Worm (Caenorhabditis elegans) whole organism, L1 larva: ENCODE data around the gene irld-24.

Experiments
- F16B12.6 ChIP-seq: fragments of 150-350 bp; optimal IDR thresholded peaks from 2 replicates; lab custom pipeline; 2014; ENCODE audit warnings: missing biosample characterization, missing genetic modification characterization
- Y116A8C.19 ChIP-seq: sonication (generic microtip); optimal IDR thresholded peaks from 2 replicates; lab custom pipeline; 2016; ENCODE audit warnings: missing compliant biosample characterization, missing genetic modification characterization, borderline replicate concordance
- aly-2 ChIP-seq: fragments of 150-350 bp; optimal IDR thresholded peaks from 2 replicates; lab custom pipeline; 2014; ENCODE audit warnings: missing biosample characterization, missing genetic modification characterization
- blmp-1 ChIP-seq: fragments of 150-350 bp; optimal IDR thresholded peaks from 2 replicates; lab custom pipeline; 2014; ENCODE audit warnings: missing biosample characterization, missing genetic modification characterization
- ceh-88 ChIP-seq: fragments of 200-800 bp; sonication (Bioruptor generic); IDR thresholded peaks from 2 replicates; pipeline ENCODE4 v1.3.6; 2022; ENCODE audit warnings: missing genetic modification characterization, missing compliant biosample characterization
- dsc-1 ChIP-seq: sonication (generic microtip); optimal IDR thresholded peaks from 2 replicates; lab custom pipeline; 2016; ENCODE audit warnings: mild to moderate bottlenecking, missing genetic modification characterization, missing compliant biosample characterization
- efl-1 ChIP-seq, 4 experiments: fragments of 150-350 bp; optimal IDR thresholded peaks in 3 of 4; peaks in 1 of 4; 1 replicate in 1 of 4; 2 replicates in 3 of 4; lab custom pipeline; 2014; ENCODE audit warnings: missing biosample characterization in 2 of 4, missing genetic modification characterization in 2 of 4, missing genetic modification reagents in 2 of 4
- efl-3 ChIP-seq: fragments of 200-800 bp; sonication (Bioruptor generic); optimal IDR thresholded peaks from 2 replicates; lab custom pipeline; 2018; ENCODE audit warnings: mild to moderate bottlenecking, missing genetic modification characterization, missing compliant biosample characterization
- egl-13 ChIP-seq: sonication (generic microtip); optimal IDR thresholded peaks from 2 replicates; lab custom pipeline; 2016; ENCODE audit warnings: missing genotype, missing genetic modification reagents, missing genetic modification characterization, missing compliant biosample characterization
- egl-27 ChIP-seq, 2 experiments: fragments of 150-350 bp in 1 of 2; sonication (generic microtip); optimal IDR thresholded peaks; 3 replicates each; lab custom pipeline; 2017 to 2018; ENCODE audit warnings: missing biosample characterization in 2 of 2, missing genetic modification characterization in 2 of 2, missing genetic modification reagents in 2 of 2
- elt-2 ChIP-seq: sonication (generic microtip); optimal IDR thresholded peaks from 2 replicates; lab custom pipeline; 2016; ENCODE audit warnings: missing genetic modification characterization, mild to moderate bottlenecking, inconsistent platforms, missing compliant biosample characterization, missing genetic modification reagents
- elt-3 ChIP-seq, 6 experiments: fragments of 150-350 bp in 1 of 6; sonication (generic microtip); optimal IDR thresholded peaks; 2 replicates each; lab custom pipeline; 2017 to 2018; ENCODE audit warnings: missing biosample characterization in 6 of 6, missing genetic modification characterization in 6 of 6, inconsistent platforms in 1 of 6
- ets-5 ChIP-seq: fragments of 200-800 bp; sonication (Bioruptor generic); IDR thresholded peaks from 2 replicates; pipeline ENCODE4 v1.3.6; 2022; ENCODE audit warnings: missing genetic modification characterization, missing compliant biosample characterization
- fkh-4 ChIP-seq: sonication (generic microtip); optimal IDR thresholded peaks from 2 replicates; lab custom pipeline; 2016; ENCODE audit warnings: missing compliant biosample characterization, missing genetic modification characterization, borderline replicate concordance
- grh-1 ChIP-seq: fragments of 200-800 bp; sonication (Bioruptor generic); IDR thresholded peaks from 2 replicates; pipeline ENCODE4 v1.3.6; 2022; ENCODE audit warnings: missing genetic modification reagents, missing genetic modification characterization, missing compliant biosample characterization
- lin-13 ChIP-seq: fragments of 150-350 bp; optimal IDR thresholded peaks from 2 replicates; lab custom pipeline; 2014; ENCODE audit warnings: missing biosample characterization, missing genetic modification reagents, missing genetic modification characterization
- lin-14 ChIP-seq: fragments of 200-800 bp; sonication (Bioruptor generic); optimal IDR thresholded peaks from 2 replicates; lab custom pipeline; 2018; ENCODE audit warnings: mild to moderate bottlenecking, missing genetic modification characterization, moderate library complexity, missing compliant biosample characterization
- lin-35 ChIP-seq, 2 experiments: fragments of 150-350 bp; optimal IDR thresholded peaks; 2 replicates each; lab custom pipeline; 2014; ENCODE audit warnings: missing biosample characterization in 2 of 2, missing genetic modification characterization in 2 of 2, missing genetic modification reagents in 2 of 2
- lir-3 ChIP-seq: sonication (generic microtip); optimal IDR thresholded peaks from 2 replicates; lab custom pipeline; 2016; ENCODE audit warnings: mild to moderate bottlenecking, missing genetic modification characterization, moderate library complexity, missing compliant biosample characterization; ENCODE audit not compliant: poor library complexity
- lsy-2 ChIP-seq, 2 experiments: fragments of 150-350 bp; optimal IDR thresholded peaks; 2 replicates each; lab custom pipeline; 2014; ENCODE audit warnings: missing biosample characterization in 2 of 2, missing genetic modification characterization in 2 of 2
- mep-1 ChIP-seq: fragments of 150-350 bp; optimal IDR thresholded peaks from 2 replicates; lab custom pipeline; 2014; ENCODE audit warnings: missing biosample characterization, missing genetic modification characterization
- nhr-11 ChIP-seq: fragments of 150-350 bp; optimal IDR thresholded peaks from 2 replicates; lab custom pipeline; 2014; ENCODE audit warnings: missing biosample characterization, missing genetic modification characterization
- nhr-12 ChIP-seq: sonication (generic microtip); optimal IDR thresholded peaks from 2 replicates; lab custom pipeline; 2017; ENCODE audit warnings: missing biosample characterization, missing genetic modification characterization
- nhr-20 ChIP-seq: sonication (generic microtip); optimal IDR thresholded peaks from 2 replicates; lab custom pipeline; 2016; ENCODE audit warnings: mild to moderate bottlenecking, missing genetic modification characterization, missing compliant biosample characterization
- nhr-237 ChIP-seq: fragments of 150-350 bp; optimal IDR thresholded peaks from 2 replicates; lab custom pipeline; 2014; ENCODE audit warnings: missing biosample characterization, missing genetic modification characterization
- nhr-47 ChIP-seq: sonication (generic microtip); optimal IDR thresholded peaks from 2 replicates; lab custom pipeline; 2016; ENCODE audit warnings: mild to moderate bottlenecking, missing genetic modification characterization, moderate library complexity, missing compliant biosample characterization
- nhr-71 ChIP-seq: sonication (generic microtip); optimal IDR thresholded peaks from 2 replicates; lab custom pipeline; 2016; ENCODE audit warnings: mild to moderate bottlenecking, missing genetic modification characterization, moderate library complexity, missing compliant biosample characterization
- nhr-85 ChIP-seq: sonication (generic microtip); peaks from one replicate; lab custom pipeline; 2016; ENCODE audit warnings: missing genetic modification characterization, inconsistent platforms, missing compliant biosample characterization
- snu-23 ChIP-seq: sonication (generic microtip); optimal IDR thresholded peaks from 2 replicates; lab custom pipeline; 2016; ENCODE audit warnings: missing genetic modification characterization, missing compliant biosample characterization
- sox-4 ChIP-seq: sonication (generic microtip); optimal IDR thresholded peaks from 2 replicates; lab custom pipeline; 2016; ENCODE audit warnings: missing genetic modification characterization, missing compliant biosample characterization
- sptf-1 ChIP-seq: fragments of 150-350 bp; optimal IDR thresholded peaks from 2 replicates; lab custom pipeline; 2014; ENCODE audit warnings: missing biosample characterization, missing genetic modification characterization
- sup-37 ChIP-seq: fragments of 200-800 bp; sonication (Bioruptor generic); optimal IDR thresholded peaks from 2 replicates; lab custom pipeline; 2018; ENCODE audit warnings: mild to moderate bottlenecking, missing genetic modification characterization, missing compliant biosample characterization
- tbx-2 ChIP-seq: sonication (generic microtip); optimal IDR thresholded peaks from 2 replicates; lab custom pipeline; 2016; ENCODE audit warnings: missing genetic modification characterization, missing compliant biosample characterization
- tlp-1 ChIP-seq: fragments of 150-350 bp; optimal IDR thresholded peaks from 2 replicates; lab custom pipeline; 2014; ENCODE audit warnings: missing biosample characterization, missing genetic modification characterization
- unc-62 ChIP-seq: fragments of 150-350 bp; optimal IDR thresholded peaks from 2 replicates; lab custom pipeline; 2014; ENCODE audit warnings: missing biosample characterization, missing genetic modification reagents, missing genetic modification characterization
- unc-86 ChIP-seq: sonication (generic microtip); optimal IDR thresholded peaks from 2 replicates; lab custom pipeline; 2016; ENCODE audit warnings: missing genetic modification characterization, missing compliant biosample characterization
- unc-98 ChIP-seq: fragments of 200-800 bp; sonication (Bioruptor generic); IDR thresholded peaks from 2 replicates; pipeline ENCODE4 v1.3.6; 2022; ENCODE audit warnings: missing genetic modification characterization, missing compliant biosample characterization
- xbp-1 ChIP-seq: sonication (generic microtip); optimal IDR thresholded peaks from 2 replicates; lab custom pipeline; 2016; ENCODE audit warnings: missing genetic modification characterization, missing compliant biosample characterization
- zag-1 ChIP-seq: fragments of 150-350 bp; optimal IDR thresholded peaks from 2 replicates; lab custom pipeline; 2014; ENCODE audit warnings: missing biosample characterization, missing genetic modification characterization
- zip-4 ChIP-seq: fragments of 200-800 bp; sonication (Bioruptor generic); optimal IDR thresholded peaks from 2 replicates; lab custom pipeline; 2018; ENCODE audit warnings: mild to moderate bottlenecking, missing genetic modification characterization, moderate library complexity, missing compliant biosample characterization

irld-24 gene

DNA sequence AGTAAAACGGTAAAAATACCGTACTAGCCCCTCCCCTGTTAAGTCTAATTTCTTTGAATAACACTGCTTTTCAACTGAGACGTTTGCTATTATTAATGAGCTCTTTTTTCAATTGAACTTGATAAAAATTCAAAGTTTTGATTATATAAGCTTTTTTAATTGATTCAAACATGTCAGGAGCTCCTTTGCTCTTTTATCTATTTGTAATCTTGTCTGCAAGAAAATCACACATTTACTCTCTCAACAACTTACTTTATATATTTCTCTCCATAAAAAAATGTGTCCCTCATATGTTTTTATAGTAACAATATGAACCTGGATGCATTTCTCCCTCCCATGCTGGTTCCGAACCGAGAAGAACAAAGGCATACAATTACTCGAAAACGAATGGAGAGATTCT lies 33.9 kb downstream of the irld-24 start, which contains the start of gene C04C11.1:
C04C11.1 (plus strand) TSS at position 301 of the 400 bp plus-strand sequence.
- TF ChIP-seq elt-3 (tag; optimal IDR thresholded peaks at IDR 0.05; lab: Kevin White, UChicago) (no peak), fkh-4 (no peak), F16B12.6 (no peak), efl-1 (optimal IDR thresholded peaks at IDR 0.05; lab: Kevin White, UChicago) (no peak), efl-1 (GFP tag; optimal IDR thresholded peaks at IDR 0.05 in 1 of 2; lab: Kevin White, UChicago) (no peak), nhr-85 (tag; lab: Kevin White, UChicago) (no peak), mep-1 (tag; lab: Kevin White, UChicago) (no peak), ceh-88 (GFP tag; lab: Robert Waterston, UW) (no peak), lin-13 (GFP tag; lab: Kevin White, UChicago) (no peak), efl-3 (GFP tag; lab: Kevin White, UChicago) (no peak), egl-27 (tag; optimal IDR thresholded peaks at IDR 0.05; lab: Kevin White, UChicago) (no peak), grh-1 (GFP tag; lab: Robert Waterston, UW) (no peak)

DNA sequence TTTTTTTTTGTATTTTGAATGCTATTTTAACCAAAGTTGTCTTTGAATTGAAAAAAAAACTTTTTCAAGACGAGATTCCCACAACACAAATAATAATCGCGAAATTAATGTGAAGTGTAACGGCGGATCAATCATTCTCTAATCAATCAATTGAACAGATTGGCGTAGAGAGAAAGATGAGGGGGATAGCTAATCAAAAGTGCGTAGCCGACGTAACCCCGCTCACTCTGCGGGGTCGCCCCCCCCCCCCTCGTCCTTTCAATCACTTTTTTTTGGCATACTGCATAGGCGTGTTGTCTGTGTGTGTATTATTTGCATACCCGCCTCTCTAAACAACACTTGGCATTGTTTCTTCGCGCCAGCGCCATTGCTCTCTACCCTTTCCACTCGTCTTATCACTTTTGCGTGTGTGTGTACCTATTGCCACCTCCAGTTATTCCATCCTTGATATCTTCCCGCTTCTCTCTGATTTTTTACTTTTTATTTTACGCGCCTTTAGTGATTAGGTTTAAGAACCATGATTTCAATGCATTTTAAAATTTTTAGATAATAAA lies 38.1 kb downstream of the irld-24 start:
- TF ChIP-seq xbp-1 (tag; lab: Kevin White, UChicago) (no peak), nhr-20 (tag; lab: Kevin White, UChicago) (peak; percentile 15), nhr-11 (tag; lab: Kevin White, UChicago) (no peak), lin-35 (GFP tag; optimal IDR thresholded peaks at IDR 0.05; lab: Kevin White, UChicago) (peak in 1 of 2 experiments; percentile 26), lin-14 (peak; percentile 40), unc-62 (GFP tag; lab: Kevin White, UChicago) (no peak), sox-4 (tag; lab: Kevin White, UChicago) (no peak), elt-2 (peak; percentile 50), fkh-4 (no peak), mep-1 (tag; lab: Kevin White, UChicago) (no peak), aly-2 (tag; lab: Kevin White, UChicago) (no peak), zag-1 (no peak)

DNA sequence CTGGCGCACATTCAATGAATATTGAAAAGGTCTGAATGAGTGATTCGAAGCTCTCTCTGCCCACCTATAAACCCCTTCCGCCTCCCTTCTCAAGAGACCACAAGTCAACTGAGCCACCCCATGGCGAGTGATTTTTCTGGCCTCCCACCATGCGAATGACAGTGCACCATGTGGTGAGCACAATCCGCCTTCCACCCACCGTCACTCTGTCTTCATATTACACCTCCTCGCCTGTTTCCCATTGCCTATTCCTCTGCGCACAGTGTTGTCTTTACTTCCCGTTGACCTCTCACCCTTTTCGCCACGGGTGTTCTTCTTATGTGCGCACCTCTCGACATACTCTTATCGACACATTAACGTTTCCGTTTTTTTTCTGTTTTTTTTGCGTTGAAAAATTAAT lies 40.5 kb downstream of the irld-24 start:
- TF ChIP-seq egl-13 (tag; lab: Kevin White, UChicago) (no peak), unc-86 (tag; lab: Kevin White, UChicago) (no peak), lin-14 (no peak), Y116A8C.19 (tag; lab: Kevin White, UChicago) (no peak), lir-3 (tag; lab: Kevin White, UChicago) (no peak), blmp-1 (tag; lab: Kevin White, UChicago) (no peak), zip-4 (GFP tag; lab: Kevin White, UChicago) (no peak), sup-37 (GFP tag; lab: Kevin White, UChicago) (no peak), unc-98 (GFP tag; lab: Robert Waterston, UW) (no peak), dsc-1 (no peak), nhr-11 (tag; lab: Kevin White, UChicago) (no peak), elt-3 (tag; optimal IDR thresholded peaks at IDR 0.05; lab: Kevin White, UChicago) (no peak), lsy-2 (tag; optimal IDR thresholded peaks at IDR 0.05; lab: Kevin White, UChicago) (no peak), nhr-237 (no peak), nhr-12 (tag; lab: Kevin White, UChicago) (no peak), ets-5 (GFP tag; lab: Robert Waterston, UW) (no peak), tlp-1 (tag; lab: Kevin White, UChicago) (no peak), tbx-2 (tag; lab: Kevin White, UChicago) (no peak)
- TF ChIP-seq, all 84 proteins: peak for 0

DNA sequence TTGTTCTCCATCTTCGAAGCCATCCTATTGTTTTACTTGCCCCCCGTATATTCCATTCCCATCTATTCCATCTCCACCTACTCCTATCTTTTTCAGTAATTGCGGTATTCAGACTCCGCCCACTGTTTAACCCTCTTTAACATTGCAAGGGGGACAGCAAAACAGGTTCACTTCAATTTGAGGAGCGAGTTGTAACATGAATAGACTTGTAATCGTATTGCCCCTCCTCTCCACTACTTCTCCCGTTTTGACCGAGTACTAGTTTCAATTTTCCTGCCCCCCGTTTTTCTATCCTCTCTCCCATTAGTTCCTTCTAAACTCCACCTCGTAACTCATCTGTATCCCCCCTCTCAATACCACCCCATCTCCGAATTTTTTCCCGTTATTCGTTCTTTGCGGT lies 42.1 kb downstream of the irld-24 start:
- TF ChIP-seq efl-1 (optimal IDR thresholded peaks at IDR 0.05; lab: Kevin White, UChicago) (no peak), efl-1 (GFP tag; optimal IDR thresholded peaks at IDR 0.05 in 1 of 2; lab: Kevin White, UChicago) (peak in 1 of 2 experiments; percentile 66), snu-23 (peak; percentile 3), nhr-71 (no peak), egl-13 (tag; lab: Kevin White, UChicago) (no peak), lin-14 (peak; percentile 15), nhr-47 (tag; lab: Kevin White, UChicago) (no peak), sptf-1 (tag; lab: Kevin White, UChicago) (no peak)
